Worm (Caenorhabditis elegans) whole organism, early embryonic: ENCODE data around the gene his-59.

ENCODE experiments used
- B0310.2 ChIP-seq: sonication (generic microtip); optimal IDR thresholded peaks from 2 replicates; lab custom pipeline; 2016; ENCODE audit warnings: mild to moderate bottlenecking, missing genetic modification characterization, missing compliant biosample characterization
- ama-1 ChIP-seq: fragments of 150-350 bp; optimal IDR thresholded peaks from 2 replicates; lab custom pipeline; 2014
- tra-4 ChIP-seq: sonication (generic microtip); optimal IDR thresholded peaks from 2 replicates; lab custom pipeline; 2017; ENCODE audit warnings: missing genetic modification characterization, missing compliant biosample characterization

- no peak for TF ChIP-seq B0310.2 (tag; lab: Kevin White, UChicago)
- TF ChIP-seq ama-1, result no peak
- no peak for TF ChIP-seq tra-4 (tag; lab: Kevin White, UChicago)
Observed at ce11 chrIV:7512617-7513233, 24.7 kb downstream of the his-59 start, which contains the start of the genes plc-4 and R05G6.4.
